Fruit fly (Drosophila melanogaster) Kc167 (cell line): Measurements from ENCODE around the gene CG4733.

Source experiments
- Myc ChIP-seq: fragments of >200 bp; optimal IDR thresholded peaks from 2 replicates; lab custom pipeline; 2017; ENCODE audit warnings: missing external identifiers
- Sin3A ChIP-seq: fragments of >200 bp; optimal IDR thresholded peaks from 2 replicates; lab custom pipeline; 2018; ENCODE audit warnings: missing external identifiers
- h ChIP-seq: fragments of >200 bp; optimal IDR thresholded peaks from 3 replicates; lab custom pipeline; 2018; ENCODE audit warnings: missing external identifiers
- insv ChIP-seq: fragments of >200 bp; optimal IDR thresholded peaks from 3 replicates; lab custom pipeline; 2018; ENCODE audit warnings: missing external identifiers
- psq ChIP-seq: fragments of >200 bp; optimal IDR thresholded peaks from 2 replicates; lab custom pipeline; 2017; ENCODE audit warnings: missing external identifiers
- ttk ChIP-seq: sonication (Bioruptor generic); optimal IDR thresholded peaks from 2 replicates; lab custom pipeline; 2017; ENCODE audit warnings: missing external identifiers

Gene CG4733

DNA sequence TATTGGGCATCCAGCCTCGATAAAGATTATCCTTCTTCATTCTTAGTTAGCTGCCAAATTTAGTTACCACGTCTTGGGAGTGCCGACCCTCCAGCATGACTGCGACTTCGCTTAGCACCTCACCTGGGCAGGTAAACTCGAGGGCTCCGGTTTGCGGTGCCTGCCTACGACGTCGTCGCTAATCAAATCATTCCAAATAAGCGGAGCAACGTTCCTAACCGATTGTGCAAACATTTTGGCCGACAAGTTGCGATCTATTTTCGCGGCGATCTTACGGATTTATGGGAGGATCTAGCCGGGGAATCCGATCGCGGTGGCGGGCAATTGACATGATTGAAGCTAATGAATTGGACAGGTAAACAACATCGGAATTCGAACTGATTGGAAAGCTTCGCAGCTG, 27.2 kb downstream of the CG4733 start, which contains the start of gene CG4465:
TSS of gene CG4465 (minus strand) at position 101 of the 400 bp plus-strand sequence.
- no peak for TF ChIP-seq insv
- no peak for TF ChIP-seq Sin3A
- no peak for TF ChIP-seq h (lab: Kevin White, UChicago)
- no peak for TF ChIP-seq ttk
- no peak for TF ChIP-seq Myc (lab: Kevin White, UChicago)
- TF ChIP-seq psq (lab: Kevin White, UChicago): no peak

DNA sequence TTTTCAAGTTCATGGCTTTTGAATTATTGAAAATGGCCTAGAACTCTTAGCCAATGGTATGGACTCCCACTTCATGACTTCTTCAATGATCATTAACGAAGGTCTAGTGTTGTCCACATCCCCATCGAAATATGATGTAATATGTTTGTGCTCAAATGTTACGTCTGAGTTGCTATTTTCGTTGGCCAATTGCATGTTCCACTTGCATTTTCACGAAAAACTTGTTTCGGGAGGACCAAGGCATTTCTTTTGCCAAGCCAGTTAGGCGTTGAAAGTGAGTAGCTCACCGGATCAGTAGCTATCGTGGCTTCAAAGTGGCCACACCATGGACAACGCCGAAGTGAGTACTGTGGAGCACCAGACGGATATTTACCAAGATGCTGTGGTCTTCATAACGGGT, 27.7 kb downstream of the CG4733 start, which contains the start of gene CG4770:
TSS of gene CG4770 (plus strand) at position 301 of the 400 bp plus-strand sequence.
- TF ChIP-seq h (lab: Kevin White, UChicago) (no peak), Sin3A (no peak), insv (no peak), Myc (lab: Kevin White, UChicago) (no peak), psq (lab: Kevin White, UChicago) (no peak), ttk (no peak)

DNA sequence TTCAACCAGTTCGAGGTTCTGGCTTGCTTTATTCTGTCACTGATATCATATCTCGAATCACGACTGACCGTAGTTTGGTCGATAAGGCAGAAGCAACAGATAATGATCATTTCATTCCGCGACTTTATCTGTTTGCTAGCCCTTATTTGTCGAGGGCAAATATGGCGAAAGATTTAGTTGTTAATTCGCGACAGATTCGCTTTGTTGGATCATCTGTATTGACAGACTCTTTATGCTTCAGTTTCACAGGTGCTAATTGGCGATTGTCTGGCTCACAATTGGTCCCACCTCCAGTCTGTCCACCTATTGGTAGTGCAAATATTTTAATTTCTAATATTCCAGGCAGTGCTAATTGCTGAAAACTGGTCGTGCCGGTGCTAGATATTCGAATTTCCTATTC, 33.8 kb downstream of the CG4733 start:
- TF ChIP-seq insv: no peak
- no peak for TF ChIP-seq Sin3A
- no peak for TF ChIP-seq ttk
- no peak for TF ChIP-seq psq (lab: Kevin White, UChicago)
- no peak for TF ChIP-seq Myc (lab: Kevin White, UChicago)
- no peak for TF ChIP-seq h (lab: Kevin White, UChicago)

DNA sequence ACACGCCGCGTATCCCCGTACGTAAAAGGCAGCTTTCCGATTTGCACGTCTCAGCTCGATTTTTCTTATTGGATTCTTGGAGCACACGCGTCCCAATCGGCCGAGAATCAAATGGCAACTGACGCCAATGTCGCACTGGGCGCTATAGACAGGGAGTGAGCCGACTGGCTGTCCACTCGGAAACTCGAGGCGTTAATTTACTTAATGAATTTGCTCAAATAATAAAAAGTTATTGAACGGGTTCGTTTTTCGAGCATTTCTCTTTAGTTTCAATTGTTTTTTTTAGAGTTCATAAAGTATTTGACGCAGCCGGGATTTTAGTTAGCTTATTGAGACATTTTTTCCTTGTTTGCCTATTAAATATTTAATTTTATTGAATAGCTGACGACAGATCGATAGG, 34.8 kb downstream of the CG4733 start, which contains the start of gene CG4462:
TSS of gene CG4462 (minus strand) at position 101 of the 400 bp plus-strand sequence.
- TF ChIP-seq h (lab: Kevin White, UChicago): no peak

- TF ChIP-seq insv (no peak), Myc (lab: Kevin White, UChicago) (no peak), ttk (no peak)
Measured at dm6 chr3R:19928544-19928943, 38.1 kb downstream of the CG4733 start, which contains the start of gene CG4459. Gene CG4459, minus strand, starts transcription at chr3R:19928644.

DNA sequence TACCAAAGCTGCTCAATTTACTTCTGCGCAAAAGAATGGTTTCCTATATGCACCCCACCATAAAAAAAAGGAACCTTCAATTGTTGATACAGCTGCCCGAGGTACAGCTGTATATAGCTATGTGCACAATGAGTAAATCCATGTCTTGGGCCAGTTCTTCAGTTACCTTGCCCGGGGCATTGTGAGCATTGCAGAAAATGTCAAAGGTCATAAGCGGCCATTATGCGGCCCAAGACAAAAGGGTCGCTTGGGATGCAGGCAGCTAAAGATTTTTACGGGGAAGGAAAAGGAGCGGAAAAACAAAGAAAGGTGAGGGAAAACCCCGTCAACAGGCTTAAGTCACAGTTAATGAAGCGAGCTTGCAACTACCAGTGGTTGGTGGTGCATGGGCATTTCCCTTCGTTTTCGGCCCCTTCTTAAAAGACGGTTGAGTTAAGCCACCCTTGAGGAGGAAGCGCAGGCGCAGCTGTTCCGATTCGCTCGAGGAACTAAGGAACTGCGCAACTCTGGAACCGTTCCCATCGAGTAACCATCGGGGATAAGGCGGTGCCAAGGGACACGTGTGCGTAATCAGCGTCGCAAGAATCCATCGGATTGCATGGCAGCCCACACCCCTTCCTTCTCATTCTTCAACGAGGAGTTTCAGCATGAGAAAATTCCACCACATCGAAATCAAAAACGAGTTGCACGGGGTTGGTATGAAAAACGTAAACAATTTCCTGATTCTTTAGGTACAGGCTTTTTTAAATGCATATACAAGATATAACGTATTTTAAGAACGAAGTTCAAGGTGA, 40.6 kb downstream of the CG4733 start:
- TF ChIP-seq Myc (lab: Kevin White, UChicago): no peak
- no peak for TF ChIP-seq h (lab: Kevin White, UChicago)
- no peak for TF ChIP-seq psq (lab: Kevin White, UChicago)
- no peak for TF ChIP-seq ttk
- no peak for TF ChIP-seq insv
- no peak for TF ChIP-seq Sin3A

DNA sequence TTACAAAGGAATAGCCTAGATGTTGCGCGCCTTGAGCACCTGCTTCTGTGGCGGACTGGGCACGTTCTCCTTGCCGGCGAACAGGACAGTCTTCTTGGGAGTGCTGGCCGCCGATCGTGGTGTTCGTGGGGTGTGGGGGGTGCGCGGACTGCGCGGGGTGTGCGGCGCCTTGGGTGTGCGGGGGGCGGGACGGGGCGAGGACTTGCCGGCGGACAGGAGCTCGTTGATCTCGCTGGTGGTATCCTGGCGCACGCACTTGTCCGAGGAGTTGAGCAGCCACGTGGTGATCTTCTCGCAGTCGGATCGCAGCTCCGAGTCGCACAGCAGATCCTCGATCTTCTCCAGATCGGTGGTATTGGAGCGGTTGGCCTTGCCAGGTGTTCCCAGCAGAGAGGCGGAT, 41.7 kb downstream of the CG4733 start:
- no peak for TF ChIP-seq psq (lab: Kevin White, UChicago)
- no peak for TF ChIP-seq insv
- TF ChIP-seq h (lab: Kevin White, UChicago): no peak
- TF ChIP-seq ttk: no peak
- no peak for TF ChIP-seq Myc (lab: Kevin White, UChicago)
- TF ChIP-seq Sin3A: no peak

DNA sequence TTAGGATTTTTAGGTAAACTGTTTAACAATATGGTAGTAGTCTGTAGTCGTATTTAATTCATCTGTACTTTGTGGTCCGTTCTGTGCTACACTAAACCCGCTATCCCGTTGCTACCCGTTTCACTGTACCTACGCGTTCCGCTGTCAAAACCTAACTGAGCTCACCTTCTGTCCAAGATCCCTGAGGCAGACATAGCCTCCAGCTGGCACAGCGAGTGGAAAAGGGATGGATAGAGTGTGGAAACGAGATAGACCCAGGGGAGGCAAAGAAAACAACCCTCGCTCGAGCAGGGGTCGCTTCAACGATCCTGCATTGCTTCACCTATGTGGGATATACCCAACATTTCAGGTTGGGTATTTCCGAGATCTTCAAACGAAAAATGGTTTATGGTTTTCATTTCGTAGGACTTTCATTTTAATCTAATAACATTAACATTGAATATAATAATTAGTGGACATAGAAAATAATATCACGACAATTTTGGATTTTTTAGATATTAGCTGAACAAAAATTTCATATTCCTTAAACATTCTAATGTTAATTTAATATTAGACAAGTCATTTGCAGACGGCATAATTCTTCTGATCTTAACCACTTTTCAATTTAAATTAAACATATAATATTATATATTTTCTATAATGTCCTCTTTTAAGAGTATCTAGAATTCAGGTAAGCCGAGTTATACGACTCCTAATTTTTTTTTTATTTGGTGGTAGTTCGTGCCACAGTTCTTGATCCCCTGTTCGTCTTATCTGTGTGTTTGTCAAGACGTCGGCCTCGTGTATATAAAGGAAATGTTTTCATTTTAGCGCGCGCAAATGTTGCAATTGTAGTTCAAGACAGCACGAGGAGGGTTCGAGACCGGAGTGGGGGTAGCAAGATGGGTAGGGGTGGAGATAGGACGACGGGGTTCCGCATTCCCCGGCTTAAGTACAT, 44.6 kb downstream of the CG4733 start, which contains the start of gene mira:
TSS of gene mira (minus strand) at position 281 of the 937 bp plus-strand sequence.
- TF ChIP-seq Myc (lab: Kevin White, UChicago): no peak
- no peak for TF ChIP-seq Sin3A
- TF ChIP-seq ttk: no peak
- no peak for TF ChIP-seq psq (lab: Kevin White, UChicago)
- TF ChIP-seq insv: no peak
- TF ChIP-seq h (lab: Kevin White, UChicago): no peak

dm6 chr3R:19935777-19936125, 45.3 kb downstream of the CG4733 start:
- no peak for TF ChIP-seq Myc (lab: Kevin White, UChicago)
- no peak for TF ChIP-seq insv
- no peak for TF ChIP-seq Sin3A
- TF ChIP-seq h (lab: Kevin White, UChicago): no peak
- TF ChIP-seq ttk: no peak
- TF ChIP-seq psq (lab: Kevin White, UChicago): no peak

DNA sequence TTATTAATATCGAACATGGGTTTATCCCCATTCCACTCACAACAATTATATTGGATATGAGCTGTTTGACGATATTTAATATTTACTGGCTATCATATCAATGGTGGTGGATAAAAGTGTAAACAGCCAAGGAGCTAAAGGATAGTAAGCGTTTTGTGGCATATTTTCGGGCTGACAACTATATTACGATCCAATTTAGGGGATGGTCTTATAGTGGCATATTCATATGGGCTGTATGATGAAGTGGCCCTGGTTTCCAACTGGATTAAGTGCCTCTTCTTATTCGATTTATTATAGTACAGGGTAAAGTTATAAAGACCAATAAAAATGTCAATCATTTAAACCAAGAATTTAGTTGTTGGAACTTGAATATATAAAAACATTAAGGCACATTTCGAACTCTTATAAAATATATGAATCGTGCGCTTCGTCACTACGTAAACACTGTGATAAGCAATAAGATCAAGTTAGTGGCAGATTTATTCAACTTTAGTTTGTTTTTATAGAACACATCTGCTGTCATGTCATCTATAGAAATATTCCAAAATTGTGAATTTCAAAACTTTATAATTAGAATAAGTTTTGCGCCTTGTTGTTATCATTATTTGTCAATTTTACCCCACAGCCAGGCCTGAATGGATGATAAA, 48.6 kb downstream of the CG4733 start:
- TF ChIP-seq Myc (lab: Kevin White, UChicago): no peak

dm6 chr3R:19942312-19942711, 51.8 kb downstream of the CG4733 start, which contains the start of gene CG46042:
Gene CG46042, minus strand, starts transcription at chr3R:19942412.
- no peak for TF ChIP-seq ttk
- no peak for TF ChIP-seq Myc (lab: Kevin White, UChicago)
- TF ChIP-seq Sin3A: no peak
- no peak for TF ChIP-seq psq (lab: Kevin White, UChicago)
- TF ChIP-seq insv: no peak
- no peak for TF ChIP-seq h (lab: Kevin White, UChicago)

DNA sequence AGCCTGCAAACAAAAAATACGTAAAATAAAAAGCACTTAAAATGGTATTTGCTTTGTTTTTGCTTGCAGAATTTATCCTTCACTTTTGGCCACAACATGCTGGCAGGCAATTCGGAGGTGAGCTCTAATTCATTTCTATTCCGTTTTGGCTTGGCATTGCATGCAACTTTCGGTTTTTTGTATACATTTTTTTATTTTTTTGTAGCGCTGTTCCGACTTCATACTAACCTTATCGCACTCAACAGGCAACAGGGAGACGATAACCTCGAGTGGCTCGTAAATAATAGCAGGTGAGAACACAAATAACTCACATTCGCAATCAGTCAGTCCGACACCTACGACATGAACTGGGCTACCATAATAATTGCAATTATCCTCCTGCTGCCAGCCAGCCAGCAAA, 57.7 kb downstream of the CG4733 start, which contains the start of gene CG4783:
TSS of gene CG4783 (plus strand) at position 301 of the 400 bp plus-strand sequence.
- TF ChIP-seq h (lab: Kevin White, UChicago): no peak
- no peak for TF ChIP-seq Myc (lab: Kevin White, UChicago)
- TF ChIP-seq ttk: no peak
